Fruit fly (Drosophila melanogaster): ENCODE results near the gene kumpel.

The kumpel gene

DNA sequence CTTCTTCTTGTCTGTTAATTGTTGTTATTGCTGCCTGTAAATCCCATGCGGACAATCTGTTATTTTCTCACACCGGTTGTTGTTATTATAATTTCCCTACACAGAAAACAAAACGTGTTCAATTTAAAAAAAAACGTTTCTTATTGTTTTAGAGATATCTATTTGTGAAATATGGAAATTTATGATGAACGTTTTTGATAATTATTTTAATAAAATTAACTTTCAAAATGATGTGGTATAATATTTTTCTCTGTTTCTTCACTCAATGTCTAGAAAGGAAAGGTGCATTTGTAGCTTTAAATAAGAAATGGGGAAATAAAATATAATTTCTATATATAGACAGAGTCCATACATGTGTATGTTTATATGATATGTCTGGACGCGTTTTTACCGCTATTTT, 22.5 kb upstream of the kumpel start (continued):
- TF ChIP-seq CG3281 (GFP tag; optimal IDR thresholded peaks at IDR 0.05) = peak; percentile 10
- peak; percentile 76 for TF ChIP-seq CG13424 (tag; optimal IDR thresholded peaks at IDR 0.05)
- no peak for TF ChIP-seq Lpt (GFP tag; optimal IDR thresholded peaks at IDR 0.05)
- peak; percentile 18 for TF ChIP-seq zen (tag; optimal IDR thresholded peaks at IDR 0.05)

DNA sequence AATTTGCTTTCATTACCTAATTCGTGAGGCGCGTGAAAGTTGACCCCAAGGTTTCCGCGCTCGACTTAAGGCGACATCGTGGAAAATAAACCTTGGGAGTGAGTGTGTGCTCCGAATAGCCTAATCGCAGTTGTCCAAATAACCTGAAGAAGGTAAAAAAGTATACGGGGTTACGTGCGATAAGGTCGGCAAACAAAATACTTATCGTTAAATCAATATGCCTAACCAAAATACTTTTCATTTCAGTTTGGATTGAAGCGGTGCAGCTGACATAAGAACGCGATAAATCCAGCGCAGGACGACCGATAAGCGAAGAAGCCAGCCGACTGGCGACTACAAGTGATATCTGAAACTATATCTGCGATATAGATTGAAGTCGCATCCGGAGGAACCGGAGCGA, 21.7 kb upstream of the kumpel start:
- TF ChIP-seq unpg (GFP tag; optimal IDR thresholded peaks at IDR 0.05) = peak; percentile 44
- 0 out of 2 replicates have a peak, but pooled peaks have one; percentile 27 for TF ChIP-seq E2f2 (GFP tag; IDR thresholded peaks at IDR 0.05)
- TF ChIP-seq HLH54F (GFP tag; optimal IDR thresholded peaks at IDR 0.05) = no peak
- TF ChIP-seq CG14050 (GFP tag; IDR thresholded peaks at IDR 0.05) = no peak
- TF ChIP-seq sc (optimal IDR thresholded peaks at IDR 0.05) = no peak
- TF ChIP-seq sc (GFP tag; optimal IDR thresholded peaks at IDR 0.05) = peak; percentile 68
- TF ChIP-seq CG14860 (GFP tag; IDR thresholded peaks at IDR 0.05; ENCODE audit: partially characterized antibody) = no peak
- TF ChIP-seq gsb (GFP tag; IDR thresholded peaks at IDR 0.05) = no peak
- TF ChIP-seq zfh2 (GFP tag; optimal IDR thresholded peaks at IDR 0.05) = no peak
- TF ChIP-seq knrl (GFP tag; IDR thresholded peaks at IDR 0.05; ENCODE audit: partially characterized antibody) = no peak
- TF ChIP-seq ara (GFP tag; IDR thresholded peaks at IDR 0.05) = no peak
- peak; percentile 76 for TF ChIP-seq CG2875 (GFP tag; optimal IDR thresholded peaks at IDR 0.05)
- TF ChIP-seq CG10267 (tag; optimal IDR thresholded peaks at IDR 0.05) = no peak
- no peak for TF ChIP-seq Poxn (GFP tag; IDR thresholded peaks at IDR 0.05)
- no peak for TF ChIP-seq CG7357 (GFP tag; IDR thresholded peaks at IDR 0.05)
- TF ChIP-seq tll (GFP tag; optimal IDR thresholded peaks at IDR 0.05) = peak in 1 of 2 experiments; percentile 39
- TF ChIP-seq CG32532 (GFP tag; IDR thresholded peaks at IDR 0.05) = no peak
- no peak for TF ChIP-seq bowl (GFP tag; IDR thresholded peaks at IDR 0.05)
- TF ChIP-seq CG4617 (GFP tag; optimal IDR thresholded peaks at IDR 0.05; ENCODE audit: borderline replicate concordance) = no peak
- TF ChIP-seq cas (GFP tag; IDR thresholded peaks at IDR 0.05) = no peak
- no peak for TF ChIP-seq Dip2 (GFP tag; IDR thresholded peaks at IDR 0.05)
- peak; percentile 27; the same call in 1 of the 2 replicates for TF ChIP-seq Nf-YA (GFP tag; IDR thresholded peaks at IDR 0.05)
- no peak for TF ChIP-seq Stat92E (GFP tag; optimal IDR thresholded peaks at IDR 0.05)
- no peak for TF ChIP-seq CG31224 (GFP tag; IDR thresholded peaks at IDR 0.05)
- no peak for TF ChIP-seq Usf (GFP tag; optimal IDR thresholded peaks at IDR 0.05)
- no peak for TF ChIP-seq CG8281 (tag; optimal IDR thresholded peaks at IDR 0.05)
- TF ChIP-seq Ada2b (GFP tag; IDR thresholded peaks at IDR 0.05) = no peak
- TF ChIP-seq CG15479 (GFP tag; optimal IDR thresholded peaks at IDR 0.05) = peak; percentile 30
- TF ChIP-seq ems (GFP tag; optimal IDR thresholded peaks at IDR 0.05) = peak; percentile 12
- no peak for TF ChIP-seq CG2120 (GFP tag; optimal IDR thresholded peaks at IDR 0.05)
- TF ChIP-seq CG14710 (tag; optimal IDR thresholded peaks at IDR 0.05) = peak; percentile 44
- TF ChIP-seq Oli (tag; optimal IDR thresholded peaks at IDR 0.05) = no peak
- TF ChIP-seq corto (GFP tag; optimal IDR thresholded peaks at IDR 0.05) = no peak
- no peak for TF ChIP-seq Jarid2 (GFP tag; optimal IDR thresholded peaks at IDR 0.05)
- TF ChIP-seq HLH3B (GFP tag; IDR thresholded peaks at IDR 0.05) = peak; percentile 38; the same call in 1 of the 2 replicates
- TF ChIP-seq schlank (tag; optimal IDR thresholded peaks at IDR 0.05) = no peak
- TF ChIP-seq HHEX (GFP tag; optimal IDR thresholded peaks at IDR 0.05) = no peak
- no peak for TF ChIP-seq Drgx (GFP tag; IDR thresholded peaks at IDR 0.05)
- TF ChIP-seq gro (GFP tag; optimal IDR thresholded peaks at IDR 0.05) = no peak
- peak; percentile 74; the same call in 1 of the 2 replicates for TF ChIP-seq chm (GFP tag; IDR thresholded peaks at IDR 0.05)
- TF ChIP-seq CG5245 (GFP tag; optimal IDR thresholded peaks at IDR 0.05) = no peak
- TF ChIP-seq CG4360 (GFP tag; IDR thresholded peaks at IDR 0.05) = no peak
- TF ChIP-seq CG15269 (tag; optimal IDR thresholded peaks at IDR 0.05) = no peak
- TF ChIP-seq nom (GFP tag; optimal IDR thresholded peaks at IDR 0.05) = no peak
- TF ChIP-seq CG8290 (GFP tag; optimal IDR thresholded peaks at IDR 0.05) = no peak
- peak in 1 of 2 experiments; percentile 71 for TF ChIP-seq CG8290 (tag; optimal IDR thresholded peaks at IDR 0.05)

All from whole organism, embryonic.